Fruit fly (Drosophila melanogaster) whole organism, embryonic: ENCODE results near the gene CG17224.

Experiments
- B-H1 ChIP-seq: fragments of 200-800 bp; sonication (Bioruptor generic); IDR thresholded peaks from 3 replicates; pipeline ENCODE4 v1.3.6; 2022; ENCODE audit warnings: missing biosample characterization, missing genetic modification characterization
- BEAF-32 ChIP-seq: fragments of 200-800 bp; sonication (Bioruptor generic); optimal IDR thresholded peaks from 3 replicates; lab custom pipeline; 2017; ENCODE audit warnings: missing biosample characterization, missing genetic modification characterization, mild to moderate bottlenecking, moderate library complexity, missing genetic modification reagents
- CG10267 ChIP-seq: fragments of 200-800 bp; sonication (Bioruptor generic); optimal IDR thresholded peaks from 2 replicates; lab custom pipeline; 2018; ENCODE audit warnings: missing biosample characterization, mild to moderate bottlenecking, missing genetic modification characterization, moderate library complexity
- CG12104 ChIP-seq: fragments of 200-800 bp; sonication (Bioruptor generic); optimal IDR thresholded peaks from 3 replicates; lab custom pipeline; 2016; ENCODE audit warnings: missing biosample characterization, missing genetic modification characterization
- CG12391 ChIP-seq: fragments of 200-800 bp; sonication (Bioruptor generic); optimal IDR thresholded peaks from 3 replicates; lab custom pipeline; 2018; ENCODE audit warnings: missing biosample characterization, mild to moderate bottlenecking, missing genetic modification characterization, moderate library complexity
- CG12659 ChIP-seq: fragments of 200-800 bp; sonication (Bioruptor generic); optimal IDR thresholded peaks from 3 replicates; lab custom pipeline; 2017; ENCODE audit warnings: mild to moderate bottlenecking, missing biosample characterization, missing genetic modification reagents, missing genetic modification characterization
- CG13424 ChIP-seq: fragments of 200-800 bp; sonication (Bioruptor generic); optimal IDR thresholded peaks from 2 replicates; lab custom pipeline; 2019; ENCODE audit warnings: missing biosample characterization, mild to moderate bottlenecking, missing genetic modification characterization, moderate library complexity
- CG14710 ChIP-seq: fragments of 200-800 bp; sonication (Bioruptor generic); optimal IDR thresholded peaks from 3 replicates; lab custom pipeline; 2019; ENCODE audit warnings: missing biosample characterization, mild to moderate bottlenecking, missing genetic modification characterization, moderate library complexity
- CG14860 ChIP-seq: fragments of 200-800 bp; sonication (Bioruptor generic); IDR thresholded peaks from 3 replicates; pipeline ENCODE4 v1.3.6; 2022; ENCODE audit warnings: missing biosample characterization, missing genetic modification characterization; ENCODE audit not compliant: partially characterized antibody
- CG1603 ChIP-seq: fragments of 200-800 bp; sonication (Bioruptor generic); optimal IDR thresholded peaks from 2 replicates; lab custom pipeline; 2019; ENCODE audit warnings: missing biosample characterization, mild to moderate bottlenecking, missing genetic modification characterization, moderate library complexity
- CG1647 ChIP-seq: fragments of 200-800 bp; sonication (Bioruptor generic); optimal IDR thresholded peaks from 3 replicates; lab custom pipeline; 2016; ENCODE audit warnings: missing biosample characterization, missing genetic modification characterization
- CG30020 ChIP-seq: fragments of 200-800 bp; optimal IDR thresholded peaks from 2 replicates; lab custom pipeline; 2019; ENCODE audit warnings: missing biosample characterization, mild to moderate bottlenecking, missing genetic modification characterization, moderate library complexity
- CG31441 ChIP-seq: fragments of 200-800 bp; sonication (Bioruptor generic); IDR thresholded peaks from 2 replicates; pipeline ENCODE4 v1.3.6; 2022; ENCODE audit warnings: missing biosample characterization, missing genetic modification characterization
- CG32532 ChIP-seq: fragments of 200-800 bp; sonication (Bioruptor generic); IDR thresholded peaks from 2 replicates; pipeline ENCODE4 v1.3.6; 2022; ENCODE audit warnings: missing biosample characterization, missing genetic modification characterization
- CG4707 ChIP-seq: fragments of 200-800 bp; sonication (Bioruptor generic); optimal IDR thresholded peaks from 2 replicates; lab custom pipeline; 2018; ENCODE audit warnings: missing biosample characterization, mild to moderate bottlenecking, missing genetic modification characterization, moderate library complexity
- CG6765 ChIP-seq: fragments of 200-800 bp; sonication (Bioruptor generic); optimal IDR thresholded peaks from 3 replicates; lab custom pipeline; 2017; ENCODE audit warnings: missing biosample characterization, mild to moderate bottlenecking, missing genetic modification characterization
- CG7839 ChIP-seq: fragments of 200-800 bp; sonication (Bioruptor generic); optimal IDR thresholded peaks from 3 replicates; lab custom pipeline; 2018; ENCODE audit warnings: missing biosample characterization, mild to moderate bottlenecking, missing genetic modification characterization, moderate library complexity
- CG8924 ChIP-seq: fragments of 200-800 bp; optimal IDR thresholded peaks from 3 replicates; lab custom pipeline; 2019; ENCODE audit warnings: missing biosample characterization, mild to moderate bottlenecking, missing genetic modification characterization, moderate library complexity
- CrebB ChIP-seq: fragments of 200-800 bp; sonication (Bioruptor generic); optimal IDR thresholded peaks from 3 replicates; lab custom pipeline; 2018; ENCODE audit warnings: missing biosample characterization, mild to moderate bottlenecking, missing genetic modification characterization
- Dfd ChIP-seq, 2 experiments: fragments of >200 bp; optimal IDR thresholded peaks; 2 replicates each; lab custom pipeline; 2017; ENCODE audit warnings: missing biosample characterization in 2 of 2, missing genetic modification characterization in 2 of 2
- Drgx ChIP-seq: fragments of 200-800 bp; sonication (Bioruptor generic); IDR thresholded peaks from 2 replicates; pipeline ENCODE4 v1.3.6; 2022; ENCODE audit warnings: missing biosample characterization, missing genetic modification characterization
- Ets97D ChIP-seq: fragments of 200-800 bp; sonication (Bioruptor generic); optimal IDR thresholded peaks from 3 replicates; lab custom pipeline; 2016; ENCODE audit warnings: missing biosample characterization, missing genetic modification characterization
- Hand ChIP-seq: fragments of 200-800 bp; sonication (Bioruptor generic); optimal IDR thresholded peaks from 2 replicates; lab custom pipeline; 2017; ENCODE audit warnings: mild to moderate bottlenecking, missing biosample characterization, missing genetic modification reagents, missing genetic modification characterization
- Hr78 ChIP-seq, 2 experiments: fragments of 200-800 bp in 1 of 2; fragments of >200 bp in 1 of 2; sonication (Bioruptor generic) in 1 of 2; optimal IDR thresholded peaks; 2 replicates each; lab custom pipeline; 2017 to 2019; ENCODE audit warnings: missing biosample characterization in 2 of 2, missing genetic modification characterization in 2 of 2, mild to moderate bottlenecking in 1 of 2, moderate library complexity in 1 of 2
- Lhr ChIP-seq: fragments of 200-800 bp; sonication (Bioruptor generic); optimal IDR thresholded peaks from 3 replicates; lab custom pipeline; 2017; ENCODE audit warnings: mild to moderate bottlenecking, missing biosample characterization, missing genetic modification reagents, missing genetic modification characterization
- MESR4 ChIP-seq: fragments of 200-800 bp; sonication (Bioruptor generic); optimal IDR thresholded peaks from 2 replicates; lab custom pipeline; 2018; ENCODE audit warnings: missing biosample characterization, mild to moderate bottlenecking, missing genetic modification characterization, moderate library complexity
- Pdp1 ChIP-seq, 2 experiments: fragments of 200-800 bp; sonication (Bioruptor generic); optimal IDR thresholded peaks; 3 replicates each; lab custom pipeline; 2016; ENCODE audit warnings: missing biosample characterization in 2 of 2, missing genetic modification characterization in 2 of 2, mild to moderate bottlenecking in 1 of 2, moderate library complexity in 1 of 2
- Sin3A ChIP-seq: fragments of >200 bp; optimal IDR thresholded peaks from 2 replicates; lab custom pipeline; 2018
- Stat92E ChIP-seq, 3 experiments: fragments of >200 bp in 2 of 3; fragments of 200-800 bp in 1 of 3; sonication (Bioruptor generic) in 1 of 3; optimal IDR thresholded peaks; 2 replicates each; lab custom pipeline; 2017 to 2019; ENCODE audit warnings: missing biosample characterization in 3 of 3, missing genetic modification characterization in 3 of 3, mild to moderate bottlenecking in 1 of 3, moderate library complexity in 1 of 3
- Xbp1 ChIP-seq: fragments of 200-800 bp; sonication (Bioruptor generic); optimal IDR thresholded peaks from 3 replicates; lab custom pipeline; 2016; ENCODE audit warnings: missing biosample characterization, mild to moderate bottlenecking, missing genetic modification characterization
- amos ChIP-seq: fragments of 200-800 bp; sonication (Bioruptor generic); IDR thresholded peaks from 2 replicates; pipeline ENCODE4 v1.3.6; 2022; ENCODE audit warnings: missing biosample characterization, missing genetic modification characterization; ENCODE audit not compliant: partially characterized antibody
- ato ChIP-seq: fragments of 200-800 bp; sonication (Bioruptor generic); IDR thresholded peaks from 2 replicates; pipeline ENCODE4 v1.3.6; 2022; ENCODE audit warnings: missing biosample characterization, missing genetic modification characterization; ENCODE audit not compliant: partially characterized antibody
- br ChIP-seq: fragments of >200 bp; optimal IDR thresholded peaks from 2 replicates; lab custom pipeline; 2017
- cad ChIP-seq: fragments of >200 bp; optimal IDR thresholded peaks from 2 replicates; lab custom pipeline; 2017; ENCODE audit warnings: missing biosample characterization, missing genetic modification characterization
- cato ChIP-seq: fragments of 200-800 bp; sonication (Bioruptor generic); optimal IDR thresholded peaks from 2 replicates; lab custom pipeline; 2016; ENCODE audit warnings: missing biosample characterization, missing genetic modification characterization, borderline replicate concordance
- hb ChIP-seq: fragments of 200-800 bp; sonication (Bioruptor generic); IDR thresholded peaks from 3 replicates; pipeline ENCODE4 v1.3.6; 2022; ENCODE audit warnings: missing biosample characterization, missing genetic modification characterization; ENCODE audit not compliant: partially characterized antibody
- inv ChIP-seq: fragments of 200-800 bp; sonication (Bioruptor generic); IDR thresholded peaks from 2 replicates; pipeline ENCODE4 v1.3.6; 2022; ENCODE audit warnings: missing biosample characterization, missing genetic modification characterization; ENCODE audit not compliant: partially characterized antibody
- kni ChIP-seq: fragments of 200-800 bp; sonication (Bioruptor generic); optimal IDR thresholded peaks from 3 replicates; lab custom pipeline; 2017; ENCODE audit warnings: mild to moderate bottlenecking, missing biosample characterization, missing genetic modification reagents, missing genetic modification characterization
- lola ChIP-seq, 3 experiments: fragments of >200 bp in 2 of 3; fragments of 200-800 bp in 1 of 3; sonication (Bioruptor generic) in 1 of 3; optimal IDR thresholded peaks; 2 replicates each; lab custom pipeline; 2017 to 2019; ENCODE audit warnings: missing biosample characterization in 3 of 3, missing genetic modification characterization in 3 of 3, mild to moderate bottlenecking in 1 of 3, moderate library complexity in 1 of 3
- nmo ChIP-seq: fragments of 200-800 bp; sonication (Bioruptor generic); optimal IDR thresholded peaks from 2 replicates; lab custom pipeline; 2018; ENCODE audit warnings: missing biosample characterization, mild to moderate bottlenecking, missing genetic modification characterization, moderate library complexity
- pfk ChIP-seq: fragments of 200-800 bp; sonication (Bioruptor generic); optimal IDR thresholded peaks from 2 replicates; lab custom pipeline; 2018; ENCODE audit warnings: missing biosample characterization, mild to moderate bottlenecking, missing genetic modification characterization, moderate library complexity
- ranshi ChIP-seq: fragments of 200-800 bp; sonication (Bioruptor generic); IDR thresholded peaks from 2 replicates; pipeline ENCODE4 v1.3.6; 2022; ENCODE audit warnings: missing biosample characterization, missing genetic modification characterization
- stwl ChIP-seq: fragments of 200-800 bp; sonication (Bioruptor generic); optimal IDR thresholded peaks from 3 replicates; lab custom pipeline; 2018; ENCODE audit warnings: missing biosample characterization, mild to moderate bottlenecking, missing genetic modification characterization, moderate library complexity
- tio ChIP-seq: fragments of 200-800 bp; sonication (Bioruptor generic); optimal IDR thresholded peaks from 2 replicates; lab custom pipeline; 2017; ENCODE audit warnings: missing biosample characterization, missing genetic modification characterization, inconsistent platforms
- tll ChIP-seq, 2 experiments: fragments of 200-800 bp in 1 of 2; fragments of >200 bp in 1 of 2; sonication (Bioruptor generic) in 1 of 2; optimal IDR thresholded peaks; 2 replicates each; lab custom pipeline; 2017 to 2019; ENCODE audit warnings: missing biosample characterization in 2 of 2, missing genetic modification characterization in 2 of 2, mild to moderate bottlenecking in 1 of 2, moderate library complexity in 1 of 2
- zen ChIP-seq: fragments of 200-800 bp; sonication (Bioruptor generic); optimal IDR thresholded peaks from 3 replicates; lab custom pipeline; 2018; ENCODE audit warnings: missing biosample characterization, mild to moderate bottlenecking, missing genetic modification characterization, moderate library complexity

Gene CG17224

DNA sequence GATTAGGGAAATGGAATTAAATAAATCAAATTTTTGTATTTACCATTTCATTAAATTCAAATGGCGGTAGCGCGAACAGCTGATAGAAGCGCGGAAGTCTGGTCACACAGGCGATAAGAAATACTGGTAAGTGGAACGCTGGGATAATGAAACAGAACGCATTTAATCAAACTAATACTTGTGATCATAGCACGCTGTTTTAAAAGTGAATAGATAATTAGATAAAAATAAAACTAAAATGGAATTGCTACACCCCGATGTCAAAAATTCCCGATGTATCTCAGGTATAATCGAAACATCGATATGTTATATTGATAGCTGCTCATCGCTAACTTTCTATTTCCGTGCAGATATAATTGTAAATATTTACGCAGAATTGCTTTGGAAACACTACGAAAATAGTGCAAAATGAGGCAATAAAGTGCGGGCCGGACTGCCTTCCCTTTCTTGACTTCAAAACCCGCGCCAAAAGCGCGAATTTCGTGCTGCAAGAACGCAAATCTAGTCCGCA, 25.4 kb downstream of the CG17224 start, which contains the start of the genes okr and CG3558 (continued):
- no peak for TF ChIP-seq cad (GFP tag; lab: Kevin White, UChicago)
- TF ChIP-seq Ets97D (GFP tag; lab: Kevin White, UChicago), result peak; percentile 48
- TF ChIP-seq CG14710 (tag; lab: Kevin White, UChicago), result peak; percentile 59
- TF ChIP-seq BEAF-32 (GFP tag; lab: Kevin White, UChicago), result peak; percentile 87
- TF ChIP-seq CG6765, result no peak
- TF ChIP-seq Sin3A (lab: Kevin White, UChicago), result peak; percentile 63
- no peak for TF ChIP-seq Dfd (GFP tag; optimal IDR thresholded peaks at IDR 0.05; lab: Kevin White, UChicago)
- peak; percentile 94 for TF ChIP-seq pfk (GFP tag; lab: Kevin White, UChicago)
- peak; percentile 74 for TF ChIP-seq stwl (tag; lab: Kevin White, UChicago)
- TF ChIP-seq hb (GFP tag; lab: Robert Waterston, UW), result peak; percentile 66; the same call in 2 of the 3 replicates
- TF ChIP-seq CG10267 (tag; lab: Kevin White, UChicago), result peak; percentile 54
- TF ChIP-seq ato, result peak; percentile 25; the same call in 1 of the 2 replicates
- TF ChIP-seq Pdp1 (GFP tag; optimal IDR thresholded peaks at IDR 0.05; lab: Kevin White, UChicago), result peak in 1 of 2 experiments; percentile 1
- peak; percentile 19 for TF ChIP-seq CG1647 (GFP tag; lab: Kevin White, UChicago)
- no peak for TF ChIP-seq CrebB (tag; lab: Kevin White, UChicago)
- TF ChIP-seq zen (tag; lab: Kevin White, UChicago), result no peak
- peak; percentile 39 for TF ChIP-seq nmo (GFP tag; lab: Kevin White, UChicago)
- peak; percentile 83 for TF ChIP-seq amos
- no peak for TF ChIP-seq Hr78 (GFP tag; optimal IDR thresholded peaks at IDR 0.05; lab: Kevin White, UChicago)
- no peak; the same call in 1 of the 2 replicates for TF ChIP-seq CG32532 (GFP tag; lab: Robert Waterston, UW)
- TF ChIP-seq Stat92E (GFP tag; optimal IDR thresholded peaks at IDR 0.05; lab: Kevin White, UChicago), result no peak
- no peak for TF ChIP-seq kni (GFP tag; lab: Kevin White, UChicago)
- TF ChIP-seq CG4707 (GFP tag; lab: Kevin White, UChicago), result peak; percentile 10
- TF ChIP-seq CG8924, result peak; percentile 24
- peak; percentile 76 for TF ChIP-seq CG30020 (tag; lab: Kevin White, UChicago)
- TF ChIP-seq CG12104 (GFP tag; lab: Kevin White, UChicago), result no peak
- TF ChIP-seq Lhr (GFP tag; lab: Kevin White, UChicago), result peak; percentile 23
- peak; percentile 18 for TF ChIP-seq CG12659 (GFP tag; lab: Kevin White, UChicago)
- peak; percentile 9 for TF ChIP-seq CG12391 (tag; lab: Kevin White, UChicago)

DNA sequence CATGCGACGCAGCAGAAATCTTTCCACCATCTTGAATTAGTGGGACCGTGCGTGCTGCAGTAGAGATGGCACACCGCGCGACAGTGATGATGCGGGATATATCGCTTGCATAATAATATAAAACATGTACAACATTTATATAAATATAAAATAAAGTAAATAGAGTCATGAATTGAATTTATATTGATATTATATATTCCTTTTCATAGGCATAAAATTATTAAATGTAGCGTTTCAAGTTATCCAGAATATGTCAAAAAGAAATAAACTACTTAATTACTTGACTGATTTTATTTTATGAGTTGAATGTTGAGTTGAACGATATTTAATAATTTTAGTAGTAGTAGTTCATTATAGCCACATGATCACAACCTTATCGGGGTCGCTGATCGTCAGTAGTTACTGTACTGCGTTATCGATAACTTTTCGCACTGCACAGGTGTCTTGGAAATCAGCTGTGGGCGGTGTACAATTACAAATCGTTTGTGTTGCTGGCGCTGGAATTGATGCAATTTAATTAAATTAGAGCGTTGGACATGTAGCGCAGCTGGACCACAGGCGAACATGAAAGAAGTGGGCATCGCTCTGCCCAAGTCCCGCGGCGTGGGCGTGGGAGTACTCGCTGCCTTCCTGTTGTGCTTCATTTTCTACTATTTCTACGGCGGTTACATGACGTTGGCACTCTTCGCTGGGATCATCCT, 30.3 kb downstream of the CG17224 start, which contains the start of the genes Chd1 and Bem46:
Gene Chd1, minus strand, starts transcription at position 43 of the 701 bp plus-strand sequence.
Gene Bem46, plus strand, starts transcription at position 436 of the 701 bp plus-strand sequence.
- TF ChIP-seq CG13424 (tag; lab: Kevin White, UChicago), result peak; percentile 90
- peak in 1 of 2 experiments; percentile 42 for TF ChIP-seq tll (GFP tag; optimal IDR thresholded peaks at IDR 0.05; lab: Kevin White, UChicago)
- TF ChIP-seq inv (GFP tag; lab: Robert Waterston, UW), result peak; percentile 39; the same call in 1 of the 2 replicates
- no peak; the same call in 1 of the 2 replicates for TF ChIP-seq CG31441 (GFP tag; lab: Robert Waterston, UW)
- TF ChIP-seq lola (GFP tag; optimal IDR thresholded peaks at IDR 0.05; lab: Kevin White, UChicago), result peak in 1 of 3 experiments; percentile 87
- peak; percentile 91 for TF ChIP-seq Xbp1 (GFP tag; lab: Kevin White, UChicago)
- peak; percentile 72 for TF ChIP-seq CG1603 (tag; lab: Kevin White, UChicago)
- TF ChIP-seq CG7839, result peak; percentile 88
- TF ChIP-seq Drgx (GFP tag; lab: Robert Waterston, UW), result peak; percentile 68
- TF ChIP-seq CG14860 (GFP tag; lab: Robert Waterston, UW), result no peak
- no peak for TF ChIP-seq br
- peak; percentile 83; the same call in 1 of the 2 replicates for TF ChIP-seq ranshi (GFP tag; lab: Robert Waterston, UW)
- TF ChIP-seq B-H1 (GFP tag; lab: Robert Waterston, UW), result peak; percentile 77
- TF ChIP-seq MESR4 (GFP tag; lab: Kevin White, UChicago), result peak; percentile 10
- TF ChIP-seq Hand (GFP tag; lab: Kevin White, UChicago), result peak; percentile 61
- TF ChIP-seq tio, result no peak
- peak; percentile 77 for TF ChIP-seq cato (GFP tag; lab: Kevin White, UChicago)
